Worm (Caenorhabditis elegans) whole organism, early embryonic: ENCODE data around the gene nlp-28.

Source experiments
- B0310.2 ChIP-seq: sonication (generic microtip); optimal IDR thresholded peaks from 2 replicates; lab custom pipeline; 2016; ENCODE audit warnings: mild to moderate bottlenecking, missing genetic modification characterization, missing compliant biosample characterization
- ama-1 ChIP-seq: fragments of 150-350 bp; optimal IDR thresholded peaks from 2 replicates; lab custom pipeline; 2014
- ceh-13 ChIP-seq: fragments of 200-800 bp; sonication (Bioruptor generic); optimal IDR thresholded peaks from 2 replicates; lab custom pipeline; 2018; ENCODE audit warnings: mild to moderate bottlenecking, missing genetic modification characterization, missing compliant biosample characterization
- ceh-36 ChIP-seq: sonication (generic microtip); optimal IDR thresholded peaks from 2 replicates; lab custom pipeline; 2016; ENCODE audit warnings: missing genetic modification characterization, inconsistent platforms, missing compliant biosample characterization
- flt-1 ChIP-seq: fragments of 200-800 bp; sonication (Bioruptor generic); IDR thresholded peaks from 2 replicates; pipeline ENCODE4 v1.3.6; 2022; ENCODE audit warnings: missing genetic modification characterization, missing compliant biosample characterization
- hmbx-1 ChIP-seq: sonication (generic microtip); optimal IDR thresholded peaks from 2 replicates; lab custom pipeline; 2016; ENCODE audit warnings: mild to moderate bottlenecking, missing genetic modification characterization, missing compliant biosample characterization
- pes-1 ChIP-seq: fragments of 200-800 bp; sonication (Bioruptor generic); IDR thresholded peaks from 2 replicates; pipeline ENCODE4 v1.3.6; 2022; ENCODE audit warnings: missing genetic modification reagents, missing genetic modification characterization, missing compliant biosample characterization
- scrt-1 ChIP-seq: fragments of 200-800 bp; sonication (Bioruptor generic); IDR thresholded peaks from 2 replicates; pipeline ENCODE4 v1.3.6; 2022; ENCODE audit warnings: missing genetic modification characterization, missing compliant biosample characterization
- sea-1 ChIP-seq: fragments of 200-800 bp; sonication (Bioruptor generic); conservative IDR thresholded peaks from 2 replicates; pipeline ENCODE4 v1.3.6; 2022; ENCODE audit warnings: missing genetic modification characterization, missing compliant biosample characterization
- tbx-11 ChIP-seq: fragments of 200-800 bp; sonication (Bioruptor generic); IDR thresholded peaks from 2 replicates; pipeline ENCODE4 v1.3.6; 2022; ENCODE audit warnings: missing genetic modification characterization, missing compliant biosample characterization

- no peak for TF ChIP-seq flt-1
- no peak for TF ChIP-seq ama-1 (lab: Kevin White, UChicago)
- TF ChIP-seq scrt-1 (GFP tag; lab: Robert Waterston, UW): no peak
- no peak for TF ChIP-seq ceh-13 (GFP tag; lab: Kevin White, UChicago)
- no peak for TF ChIP-seq B0310.2 (tag; lab: Kevin White, UChicago)
- TF ChIP-seq pes-1: no peak
- TF ChIP-seq sea-1: no peak
- TF ChIP-seq hmbx-1 (tag; lab: Kevin White, UChicago): no peak
- no peak for TF ChIP-seq tbx-11 (GFP tag; lab: Robert Waterston, UW)
- no peak for TF ChIP-seq ceh-36 (tag; lab: Kevin White, UChicago)
Observed at ce11 chrV:4019188-4019587, 31.5 kb downstream of the nlp-28 start, which contains the start of gene K09D9.3.
